Fruit fly (Drosophila melanogaster): ENCODE results near the gene cact.

The cact gene

dm6 chr2L:16290984-16291383 is 35.0 kb downstream of the cact start, which contains the start of gene CG17329:
Gene CG17329, plus strand, starts transcription at chr2L:16291284.
- TF ChIP-seq psq (optimal IDR thresholded peaks at IDR 0.05), result no peak
- no peak for TF ChIP-seq CG8478 (optimal IDR thresholded peaks at IDR 0.05)
- TF ChIP-seq pan (optimal IDR thresholded peaks at IDR 0.05), result no peak
- no peak for TF ChIP-seq usp (GFP tag; optimal IDR thresholded peaks at IDR 0.05)
- TF ChIP-seq Dll (optimal IDR thresholded peaks at IDR 0.05), result no peak

DNA sequence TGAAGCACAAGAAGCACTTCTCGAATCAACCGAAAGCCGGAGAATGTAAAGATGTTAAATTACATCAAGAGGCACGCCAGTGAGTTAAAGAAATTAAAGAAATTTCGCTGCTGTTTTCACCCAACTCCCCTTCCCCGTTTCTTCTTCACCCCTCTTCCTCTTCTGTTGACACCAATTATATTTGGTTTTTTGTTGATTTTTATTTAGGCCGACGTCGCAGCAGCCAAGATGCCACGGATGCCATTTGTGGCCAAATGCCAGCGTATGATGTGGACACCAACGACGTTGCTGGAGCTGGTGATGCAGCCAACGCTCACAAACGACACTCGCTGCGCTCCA is 37.6 kb downstream of the cact start:
- no peak for TF ChIP-seq psq (optimal IDR thresholded peaks at IDR 0.05)
- no peak for TF ChIP-seq Dll (optimal IDR thresholded peaks at IDR 0.05)
- no peak for TF ChIP-seq EcR (GFP tag; optimal IDR thresholded peaks at IDR 0.05)
- TF ChIP-seq pan (optimal IDR thresholded peaks at IDR 0.05), result no peak
- TF ChIP-seq CG8478 (optimal IDR thresholded peaks at IDR 0.05), result no peak
- no peak for TF ChIP-seq usp (GFP tag; optimal IDR thresholded peaks at IDR 0.05)

dm6 chr2L:16287602-16288392 is 38.2 kb downstream of the cact start, which contains the start of the genes crp and pkaap:
Gene crp, minus strand, starts transcription at chr2L:16287730.
Gene pkaap, plus strand, starts transcription at chr2L:16288290.
- no peak for TF ChIP-seq Dll (optimal IDR thresholded peaks at IDR 0.05)
- TF ChIP-seq psq (optimal IDR thresholded peaks at IDR 0.05), result no peak
- TF ChIP-seq pan (optimal IDR thresholded peaks at IDR 0.05), result no peak
- TF ChIP-seq EcR (GFP tag; optimal IDR thresholded peaks at IDR 0.05), result no peak
- no peak for TF ChIP-seq usp (GFP tag; optimal IDR thresholded peaks at IDR 0.05)
- no peak for TF ChIP-seq CG8478 (optimal IDR thresholded peaks at IDR 0.05)

DNA sequence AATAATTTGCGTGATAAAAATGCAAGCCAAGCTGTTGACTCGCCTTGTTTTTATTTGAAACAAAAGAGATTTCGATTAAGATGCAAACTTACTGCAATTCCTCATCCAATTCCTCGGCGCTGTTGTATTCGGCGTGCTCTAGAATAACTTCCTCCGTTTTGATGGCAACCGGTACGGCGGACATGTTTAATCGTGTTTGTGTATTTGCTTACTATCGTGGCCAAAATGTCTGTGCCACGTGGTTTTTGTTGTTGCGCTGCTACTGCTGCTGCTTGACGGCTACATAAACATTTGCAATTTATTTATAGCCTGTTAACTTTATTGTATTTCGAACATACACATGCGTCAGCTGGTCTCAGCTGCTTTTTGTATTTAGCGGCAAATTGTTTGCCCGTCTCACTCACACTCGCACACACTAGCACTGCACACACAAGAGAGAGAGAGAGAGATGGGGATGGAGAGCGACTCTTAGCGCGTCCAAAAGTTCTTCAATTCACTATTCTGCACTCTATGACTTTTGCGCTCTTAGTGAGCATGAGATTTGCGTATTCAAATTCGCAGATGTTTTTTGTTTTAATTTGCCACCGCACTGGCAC is 38.9 kb downstream of the cact start:
- TF ChIP-seq CG8478 (optimal IDR thresholded peaks at IDR 0.05) (no peak), psq (optimal IDR thresholded peaks at IDR 0.05) (no peak), Dll (optimal IDR thresholded peaks at IDR 0.05) (no peak), pan (optimal IDR thresholded peaks at IDR 0.05) (no peak), EcR (GFP tag; optimal IDR thresholded peaks at IDR 0.05) (no peak), usp (GFP tag; optimal IDR thresholded peaks at IDR 0.05) (no peak)

dm6 chr2L:16286360-16287005 is 39.5 kb downstream of the cact start:
- TF ChIP-seq CG8478 (optimal IDR thresholded peaks at IDR 0.05), result no peak
- peak; percentile 67 for TF ChIP-seq Dll (optimal IDR thresholded peaks at IDR 0.05)

DNA sequence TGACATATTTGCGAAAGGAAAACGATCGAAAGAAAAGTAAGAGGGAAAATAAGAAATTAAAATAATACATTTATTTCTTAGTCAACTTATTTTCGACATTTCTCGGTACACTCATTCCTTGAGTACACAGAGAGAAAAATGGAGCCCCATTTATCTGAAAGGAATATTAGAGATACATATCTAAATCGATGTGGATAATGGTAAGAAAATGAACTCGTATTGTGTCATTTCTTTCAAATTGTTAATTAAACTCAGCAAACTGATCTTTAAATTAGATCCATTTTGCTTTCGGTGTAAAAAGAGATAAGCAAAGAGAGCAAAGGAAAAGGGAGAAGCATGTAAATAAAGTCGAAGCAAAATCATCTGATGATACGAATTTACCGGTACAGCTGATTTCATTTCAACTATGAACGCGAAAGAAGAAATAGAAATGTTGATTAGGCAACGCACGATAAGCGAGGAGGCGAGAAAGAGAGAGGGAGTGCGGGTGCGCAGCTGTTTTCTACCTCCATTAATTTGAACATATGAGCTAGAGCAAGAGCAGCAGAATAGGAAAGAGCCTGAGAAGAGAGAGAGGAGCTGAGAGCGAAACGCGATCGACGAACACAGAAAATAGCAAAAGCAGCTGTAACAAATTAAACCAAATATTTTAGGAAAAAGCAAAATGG is 40.2 kb downstream of the cact start:
- no peak for TF ChIP-seq psq (optimal IDR thresholded peaks at IDR 0.05)

DNA sequence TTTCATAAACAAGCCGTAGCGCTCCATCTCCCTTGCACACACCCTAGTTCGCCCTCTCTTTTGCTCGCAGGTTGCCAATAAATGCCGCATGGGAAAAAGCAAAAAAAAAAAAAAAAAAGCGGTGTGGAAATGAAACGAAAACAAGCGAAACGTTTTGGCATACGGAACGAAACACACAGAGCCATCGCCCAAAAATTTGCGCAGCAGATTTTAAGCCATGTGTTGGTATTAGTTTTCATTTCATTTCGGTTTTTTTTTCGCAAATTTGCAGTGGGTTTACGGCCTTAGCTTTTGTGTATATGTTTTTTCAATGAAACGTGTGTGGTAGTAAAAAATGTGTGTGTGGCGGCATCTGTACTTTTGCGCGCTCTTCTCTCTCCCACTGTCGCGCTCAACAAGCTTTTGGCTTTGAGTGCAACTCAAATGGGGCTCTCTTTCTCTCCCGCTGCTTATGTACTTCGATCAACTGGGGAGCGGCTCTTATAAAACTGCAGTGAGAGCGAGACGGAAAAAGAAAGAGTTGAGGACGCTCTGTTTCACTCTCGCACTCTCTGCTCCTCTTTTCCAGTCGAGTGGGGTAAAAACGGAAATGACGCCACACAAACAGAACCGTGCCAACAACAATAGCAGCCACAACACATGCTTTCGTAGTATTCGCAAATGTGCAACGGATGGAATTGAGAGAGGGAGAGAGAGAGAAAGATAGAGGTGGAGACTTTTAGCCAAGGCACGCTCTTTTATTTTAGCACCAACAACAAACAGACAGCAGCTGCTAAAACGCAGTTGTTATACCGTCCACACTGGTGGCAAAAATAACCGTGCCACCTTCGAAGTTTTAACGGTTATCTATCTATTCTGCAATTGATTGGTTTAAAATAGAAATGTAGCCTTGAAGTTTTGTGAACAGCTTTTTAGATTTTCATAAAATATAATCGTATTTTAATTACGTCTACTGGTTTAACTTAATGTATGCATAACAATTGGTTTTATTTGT is 41.4 kb downstream of the cact start:
- TF ChIP-seq CG8478 (optimal IDR thresholded peaks at IDR 0.05) (peak; percentile 58), psq (optimal IDR thresholded peaks at IDR 0.05) (no peak), usp (GFP tag; optimal IDR thresholded peaks at IDR 0.05) (no peak), EcR (GFP tag; optimal IDR thresholded peaks at IDR 0.05) (peak in 1 of 2 experiments; percentile 45), Dll (optimal IDR thresholded peaks at IDR 0.05) (peak; percentile 76), pan (optimal IDR thresholded peaks at IDR 0.05) (no peak)

DNA sequence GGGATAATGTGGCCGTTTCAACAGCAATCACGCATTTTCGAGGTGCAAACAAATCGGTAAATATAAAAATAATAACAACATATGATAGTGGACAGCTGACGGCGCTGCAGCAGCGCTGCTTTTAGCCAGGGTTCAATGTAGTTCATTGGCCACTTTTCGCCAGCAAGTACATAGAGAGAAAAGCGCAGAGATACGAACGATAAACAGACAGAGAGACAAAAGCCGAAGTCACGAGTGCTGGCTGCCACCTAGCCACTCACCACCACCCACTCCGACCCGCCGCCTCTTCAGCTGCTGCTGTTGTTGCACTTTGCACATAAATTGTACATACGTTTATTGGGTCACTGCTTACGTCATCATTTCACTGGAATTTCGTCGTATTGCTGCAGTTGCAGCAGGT is 43.2 kb downstream of the cact start:
- TF ChIP-seq pan (optimal IDR thresholded peaks at IDR 0.05), result no peak
- TF ChIP-seq EcR (GFP tag; optimal IDR thresholded peaks at IDR 0.05), result peak in 1 of 2 experiments; percentile 15
- TF ChIP-seq Dll (optimal IDR thresholded peaks at IDR 0.05), result no peak
- no peak for TF ChIP-seq usp (GFP tag; optimal IDR thresholded peaks at IDR 0.05)
- TF ChIP-seq psq (optimal IDR thresholded peaks at IDR 0.05), result no peak
- no peak for TF ChIP-seq CG8478 (optimal IDR thresholded peaks at IDR 0.05)

DNA sequence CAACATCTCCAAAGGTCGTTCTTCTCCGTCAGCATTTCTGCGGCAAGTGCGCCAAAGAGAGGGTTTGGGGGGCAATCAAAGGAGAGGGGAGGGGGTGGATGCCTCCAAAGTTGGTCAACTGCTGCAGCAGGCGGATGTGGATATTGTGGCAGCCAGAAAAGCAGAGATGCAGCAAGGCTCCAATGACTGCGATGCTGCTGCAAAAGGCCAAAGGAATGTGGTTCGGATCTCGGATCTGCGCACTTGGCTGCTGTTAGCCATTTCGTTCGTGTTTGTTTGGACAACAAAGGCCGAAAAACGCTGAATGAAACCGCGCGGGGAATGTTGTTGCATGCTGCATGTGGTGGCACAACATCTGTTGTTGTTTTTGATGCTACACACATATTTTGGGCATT is 43.9 kb downstream of the cact start:
- TF ChIP-seq EcR (GFP tag; optimal IDR thresholded peaks at IDR 0.05), result peak in 1 of 2 experiments; percentile 78
- no peak for TF ChIP-seq psq (optimal IDR thresholded peaks at IDR 0.05)
- no peak for TF ChIP-seq Dll (optimal IDR thresholded peaks at IDR 0.05)
- TF ChIP-seq CG8478 (optimal IDR thresholded peaks at IDR 0.05), result no peak
- no peak for TF ChIP-seq pan (optimal IDR thresholded peaks at IDR 0.05)

- TF ChIP-seq Dll (optimal IDR thresholded peaks at IDR 0.05) (peak; percentile 45), pan (optimal IDR thresholded peaks at IDR 0.05) (no peak)
Observed at dm6 chr2L:16281419-16282076, 44.5 kb downstream of the cact start.

- TF ChIP-seq Dll (optimal IDR thresholded peaks at IDR 0.05), result no peak
- no peak for TF ChIP-seq usp (GFP tag; optimal IDR thresholded peaks at IDR 0.05)
- TF ChIP-seq CG8478 (optimal IDR thresholded peaks at IDR 0.05), result no peak
- TF ChIP-seq psq (optimal IDR thresholded peaks at IDR 0.05), result no peak
- TF ChIP-seq EcR (GFP tag; optimal IDR thresholded peaks at IDR 0.05), result no peak
Observed at dm6 chr2L:16279774-16280252, 46.2 kb downstream of the cact start.
